Fruit fly (Drosophila melanogaster) whole organism, embryonic: ENCODE data around the gene CG11970.

Source experiments
- CG10366 ChIP-seq: fragments of 200-800 bp; sonication (Bioruptor generic); IDR thresholded peaks from 2 replicates; pipeline ENCODE4 v1.3.6; 2022; ENCODE audit warnings: missing biosample characterization, missing genetic modification characterization
- CG10654 ChIP-seq: fragments of 200-800 bp; sonication (Bioruptor generic); optimal IDR thresholded peaks from 2 replicates; lab custom pipeline; 2016; ENCODE audit warnings: missing biosample characterization, missing genetic modification characterization
- CG10979 ChIP-seq: fragments of 200-800 bp; sonication (Bioruptor generic); optimal IDR thresholded peaks from 2 replicates; lab custom pipeline; 2018; ENCODE audit warnings: missing biosample characterization, mild to moderate bottlenecking, missing genetic modification characterization, moderate library complexity
- CG11696 ChIP-seq: fragments of 200-800 bp; sonication (Bioruptor generic); IDR thresholded peaks from 2 replicates; pipeline ENCODE4 v1.3.6; 2022; ENCODE audit warnings: missing biosample characterization, missing genetic modification characterization
- CG12236 ChIP-seq: fragments of 200-800 bp; sonication (Bioruptor generic); optimal IDR thresholded peaks from 2 replicates; lab custom pipeline; 2016; ENCODE audit warnings: missing biosample characterization, missing genetic modification characterization
- CG13775 ChIP-seq: fragments of 200-800 bp; sonication (Bioruptor generic); optimal IDR thresholded peaks from 3 replicates; lab custom pipeline; 2017; ENCODE audit warnings: missing biosample characterization, mild to moderate bottlenecking, missing genetic modification characterization
- CG13894 ChIP-seq: fragments of 200-800 bp; sonication (Bioruptor generic); optimal IDR thresholded peaks from 3 replicates; lab custom pipeline; 2018; ENCODE audit warnings: missing biosample characterization, mild to moderate bottlenecking, missing genetic modification characterization, moderate library complexity
- CG14965 ChIP-seq: fragments of 200-800 bp; sonication (Bioruptor generic); optimal IDR thresholded peaks from 2 replicates; lab custom pipeline; 2016; ENCODE audit warnings: missing biosample characterization, missing genetic modification characterization, borderline replicate concordance
- CG15601 ChIP-seq: fragments of 200-800 bp; sonication (Bioruptor generic); optimal IDR thresholded peaks from 3 replicates; lab custom pipeline; 2019; ENCODE audit warnings: missing biosample characterization, mild to moderate bottlenecking, missing genetic modification characterization, moderate library complexity
- CG16813 ChIP-seq: fragments of 200-800 bp; sonication (Bioruptor generic); IDR thresholded peaks from 3 replicates; pipeline ENCODE4 v1.3.6; 2022; ENCODE audit warnings: missing biosample characterization, missing genetic modification characterization; ENCODE audit not compliant: partially characterized antibody
- CG17802 ChIP-seq: fragments of 200-800 bp; sonication (Bioruptor generic); optimal IDR thresholded peaks from 2 replicates; lab custom pipeline; 2018; ENCODE audit warnings: missing biosample characterization, mild to moderate bottlenecking, missing genetic modification characterization, moderate library complexity
- CG18476 ChIP-seq: fragments of 200-800 bp; sonication (Bioruptor generic); optimal IDR thresholded peaks from 2 replicates; lab custom pipeline; 2016; ENCODE audit warnings: missing biosample characterization, mild to moderate bottlenecking, missing genetic modification characterization
- CG32772 ChIP-seq: fragments of 200-800 bp; sonication (Bioruptor generic); IDR thresholded peaks from 2 replicates; pipeline ENCODE4 v1.3.6; 2022; ENCODE audit warnings: missing biosample characterization, missing genetic modification characterization
- CG33213 ChIP-seq: fragments of 200-800 bp; sonication (Bioruptor generic); optimal IDR thresholded peaks from 3 replicates; lab custom pipeline; 2016; ENCODE audit warnings: missing biosample characterization, missing genetic modification characterization
- CG3407 ChIP-seq: fragments of 200-800 bp; sonication (Bioruptor generic); optimal IDR thresholded peaks from 2 replicates; lab custom pipeline; 2018; ENCODE audit warnings: missing biosample characterization, mild to moderate bottlenecking, missing genetic modification characterization
- CG34224 ChIP-seq: fragments of 200-800 bp; sonication (Bioruptor generic); IDR thresholded peaks from 3 replicates; pipeline ENCODE4 v1.3.6; 2022; ENCODE audit warnings: missing biosample characterization, missing genetic modification characterization; ENCODE audit not compliant: partially characterized antibody
- CG3847 ChIP-seq: fragments of 200-800 bp; sonication (Bioruptor generic); IDR thresholded peaks from 2 replicates; pipeline ENCODE4 v1.3.6; 2022; ENCODE audit warnings: missing biosample characterization, missing genetic modification characterization
- CG4404 ChIP-seq: fragments of 200-800 bp; sonication (Bioruptor generic); IDR thresholded peaks from 2 replicates; pipeline ENCODE4 v1.3.6; 2022; ENCODE audit warnings: missing biosample characterization, missing genetic modification characterization
- CG4730 ChIP-seq: fragments of 200-800 bp; sonication (Bioruptor generic); IDR thresholded peaks from 2 replicates; pipeline ENCODE4 v1.3.6; 2022; ENCODE audit warnings: missing biosample characterization, missing genetic modification characterization
- CG6654 ChIP-seq: fragments of 200-800 bp; sonication (Bioruptor generic); optimal IDR thresholded peaks from 2 replicates; lab custom pipeline; 2017; ENCODE audit warnings: missing biosample characterization, mild to moderate bottlenecking, missing genetic modification characterization
- Chrac-16 ChIP-seq: fragments of 200-800 bp; sonication (Bioruptor generic); optimal IDR thresholded peaks from 3 replicates; lab custom pipeline; 2016; ENCODE audit warnings: missing biosample characterization, missing genetic modification characterization
- CkIIα-i1 ChIP-seq: fragments of 200-800 bp; sonication (Bioruptor generic); IDR thresholded peaks from 2 replicates; pipeline ENCODE4 v1.3.6; 2022; ENCODE audit warnings: missing biosample characterization, missing genetic modification characterization
- Dbx ChIP-seq: fragments of 200-800 bp; sonication (Bioruptor generic); IDR thresholded peaks from 3 replicates; pipeline ENCODE4 v1.3.6; 2022; ENCODE audit warnings: missing biosample characterization, missing genetic modification characterization
- Dref ChIP-seq: fragments of 200-800 bp; sonication (Bioruptor generic); IDR thresholded peaks from 2 replicates; pipeline ENCODE4 v1.3.6; 2022; ENCODE audit warnings: missing biosample characterization, missing genetic modification characterization
- Eip74EF ChIP-seq, 2 experiments: fragments of 200-800 bp in 1 of 2; fragments of >200 bp in 1 of 2; sonication (Bioruptor generic) in 1 of 2; optimal IDR thresholded peaks; 2 replicates each; lab custom pipeline; 2017 to 2019; ENCODE audit warnings: missing biosample characterization in 2 of 2, missing genetic modification characterization in 2 of 2, mild to moderate bottlenecking in 1 of 2, moderate library complexity in 1 of 2
- Hr39 ChIP-seq: fragments of >200 bp; optimal IDR thresholded peaks from 2 replicates; lab custom pipeline; 2017
- MTF-1 ChIP-seq: fragments of 200-800 bp; sonication (Bioruptor generic); optimal IDR thresholded peaks from 2 replicates; lab custom pipeline; 2018; ENCODE audit warnings: missing biosample characterization, mild to moderate bottlenecking, missing genetic modification characterization, borderline replicate concordance
- Meics ChIP-seq: fragments of 200-800 bp; sonication (Bioruptor generic); optimal IDR thresholded peaks from 2 replicates; lab custom pipeline; 2017; ENCODE audit warnings: missing biosample characterization, mild to moderate bottlenecking, missing genetic modification characterization
- NC2β ChIP-seq: fragments of 200-800 bp; sonication (Bioruptor generic); optimal IDR thresholded peaks from 2 replicates; lab custom pipeline; 2016; ENCODE audit warnings: missing biosample characterization, missing genetic modification characterization
- Nf-YB ChIP-seq: fragments of 200-800 bp; sonication (Bioruptor generic); optimal IDR thresholded peaks from 3 replicates; lab custom pipeline; 2019; ENCODE audit warnings: missing biosample characterization, mild to moderate bottlenecking, missing genetic modification characterization, moderate library complexity
- Rx ChIP-seq: fragments of 200-800 bp; sonication (Bioruptor generic); IDR thresholded peaks from 2 replicates; pipeline ENCODE4 v1.3.6; 2022; ENCODE audit warnings: missing biosample characterization, missing genetic modification characterization
- Sox100B ChIP-seq: fragments of 200-800 bp; sonication (Bioruptor generic); optimal IDR thresholded peaks from 3 replicates; lab custom pipeline; 2018; ENCODE audit warnings: missing biosample characterization, mild to moderate bottlenecking, missing genetic modification characterization
- Usf ChIP-seq: fragments of 200-800 bp; sonication (Bioruptor generic); optimal IDR thresholded peaks from 2 replicates; lab custom pipeline; 2017; ENCODE audit warnings: missing genotype, missing biosample characterization, missing genetic modification characterization
- YL-1 ChIP-seq: fragments of 200-800 bp; sonication (Bioruptor generic); optimal IDR thresholded peaks from 3 replicates; lab custom pipeline; 2017; ENCODE audit warnings: missing biosample characterization, mild to moderate bottlenecking, missing genetic modification characterization
- ab ChIP-seq: fragments of 200-800 bp; sonication (Bioruptor generic); optimal IDR thresholded peaks from 2 replicates; lab custom pipeline; 2016; ENCODE audit warnings: missing biosample characterization, missing genetic modification characterization
- ato ChIP-seq: fragments of 200-800 bp; sonication (Bioruptor generic); IDR thresholded peaks from 2 replicates; pipeline ENCODE4 v1.3.6; 2022; ENCODE audit warnings: missing biosample characterization, missing genetic modification characterization; ENCODE audit not compliant: partially characterized antibody
- bbx ChIP-seq: fragments of 200-800 bp; sonication (Bioruptor generic); IDR thresholded peaks from 2 replicates; pipeline ENCODE4 v1.3.6; 2022; ENCODE audit warnings: missing biosample characterization, missing genetic modification characterization; ENCODE audit not compliant: partially characterized antibody
- br ChIP-seq: fragments of >200 bp; optimal IDR thresholded peaks from 2 replicates; lab custom pipeline; 2017
- emc ChIP-seq: fragments of 200-800 bp; sonication (Bioruptor generic); optimal IDR thresholded peaks from 2 replicates; lab custom pipeline; 2016; ENCODE audit warnings: missing biosample characterization, missing genetic modification characterization
- fd102C ChIP-seq: fragments of 200-800 bp; sonication (Bioruptor generic); optimal IDR thresholded peaks from 2 replicates; lab custom pipeline; 2018; ENCODE audit warnings: missing biosample characterization, mild to moderate bottlenecking, missing genetic modification characterization, moderate library complexity
- ken ChIP-seq: fragments of 200-800 bp; sonication (Bioruptor generic); IDR thresholded peaks from 3 replicates; pipeline ENCODE4 v1.3.6; 2022; ENCODE audit warnings: missing biosample characterization, missing genetic modification characterization
- luna ChIP-seq: fragments of 200-800 bp; sonication (Bioruptor generic); optimal IDR thresholded peaks from 2 replicates; lab custom pipeline; 2016; ENCODE audit warnings: missing biosample characterization, missing genetic modification characterization
- mirr ChIP-seq: fragments of 200-800 bp; sonication (Bioruptor generic); optimal IDR thresholded peaks from 3 replicates; lab custom pipeline; 2018; ENCODE audit warnings: missing biosample characterization, mild to moderate bottlenecking, missing genetic modification characterization
- sd ChIP-seq: fragments of 200-800 bp; sonication (Bioruptor generic); optimal IDR thresholded peaks from 3 replicates; lab custom pipeline; 2018; ENCODE audit warnings: missing biosample characterization, mild to moderate bottlenecking, missing genetic modification characterization, moderate library complexity
- seq ChIP-seq: fragments of 200-800 bp; sonication (Bioruptor generic); IDR thresholded peaks from 2 replicates; pipeline ENCODE4 v1.3.6; 2022; ENCODE audit warnings: missing biosample characterization, missing genetic modification characterization
- shn ChIP-seq: fragments of 200-800 bp; sonication (Bioruptor generic); optimal IDR thresholded peaks from 3 replicates; lab custom pipeline; 2016; ENCODE audit warnings: missing biosample characterization, missing genetic modification characterization
- sna ChIP-seq: fragments of 200-800 bp; sonication (Bioruptor generic); IDR thresholded peaks from 2 replicates; pipeline ENCODE4 v1.3.6; 2022; ENCODE audit warnings: missing biosample characterization, missing genetic modification characterization; ENCODE audit not compliant: partially characterized antibody
- so ChIP-seq: fragments of 200-800 bp; sonication (Bioruptor generic); IDR thresholded peaks from 3 replicates; pipeline ENCODE4 v1.3.6; 2022; ENCODE audit warnings: missing biosample characterization, missing genetic modification characterization
- sug ChIP-seq: fragments of 200-800 bp; optimal IDR thresholded peaks from 2 replicates; lab custom pipeline; 2019; ENCODE audit warnings: missing biosample characterization, mild to moderate bottlenecking, missing genetic modification characterization, moderate library complexity
- wor ChIP-seq: fragments of 200-800 bp; sonication (Bioruptor generic); IDR thresholded peaks from 2 replicates; pipeline ENCODE4 v1.3.6; 2022; ENCODE audit warnings: missing biosample characterization, missing genetic modification characterization
- zen ChIP-seq: fragments of 200-800 bp; sonication (Bioruptor generic); optimal IDR thresholded peaks from 3 replicates; lab custom pipeline; 2018; ENCODE audit warnings: missing biosample characterization, mild to moderate bottlenecking, missing genetic modification characterization, moderate library complexity

The CG11970 gene

dm6 chr3R:9038652-9039051 is 54.1 kb downstream of the CG11970 start, which contains the start of gene hyx (continued):
- TF ChIP-seq fd102C (GFP tag; lab: Kevin White, UChicago), result peak; percentile 7
- TF ChIP-seq CG4730 (GFP tag; lab: Robert Waterston, UW), result no peak
- no peak for TF ChIP-seq CG3407 (GFP tag; lab: Kevin White, UChicago)
- TF ChIP-seq ato (GFP tag; lab: Robert Waterston, UW), result peak; percentile 58; the same call in 1 of the 2 replicates
- no peak for TF ChIP-seq Eip74EF (GFP tag; optimal IDR thresholded peaks at IDR 0.05; lab: Kevin White, UChicago)
- TF ChIP-seq mirr (GFP tag; lab: Kevin White, UChicago), result peak; percentile 16
- TF ChIP-seq sd (tag; lab: Kevin White, UChicago), result peak; percentile 86
- no peak for TF ChIP-seq zen (tag; lab: Kevin White, UChicago)
- TF ChIP-seq Dbx, result peak; percentile 75
- TF ChIP-seq CG12236 (GFP tag; lab: Kevin White, UChicago), result no peak
- TF ChIP-seq br (lab: Kevin White, UChicago), result no peak
- TF ChIP-seq so (GFP tag; lab: Robert Waterston, UW), result no peak
- no peak for TF ChIP-seq wor (GFP tag; lab: Robert Waterston, UW)
- no peak for TF ChIP-seq YL-1 (GFP tag; lab: Kevin White, UChicago)
- no peak for TF ChIP-seq Hr39 (lab: Kevin White, UChicago)
- no peak for TF ChIP-seq ab (GFP tag; lab: Kevin White, UChicago)
- peak; percentile 72; the same call in 2 of the 3 replicates for TF ChIP-seq CG16813 (GFP tag; lab: Robert Waterston, UW)
- peak; percentile 17 for TF ChIP-seq NC2β (GFP tag; lab: Kevin White, UChicago)
- peak; percentile 85 for TF ChIP-seq sna (GFP tag; lab: Robert Waterston, UW)
- no peak for TF ChIP-seq Nf-YB (GFP tag; lab: Kevin White, UChicago)
- no peak for TF ChIP-seq CG4404 (GFP tag; lab: Robert Waterston, UW)
- no peak for TF ChIP-seq Usf (GFP tag; lab: Kevin White, UChicago)
- no peak for TF ChIP-seq CG11696 (GFP tag; lab: Robert Waterston, UW)
- TF ChIP-seq CkIIα-i1 (GFP tag; lab: Robert Waterston, UW), result no peak
- TF ChIP-seq CG34224 (GFP tag; lab: Robert Waterston, UW), result peak; percentile 86
- TF ChIP-seq CG10366 (GFP tag; lab: Robert Waterston, UW), result peak; percentile 31; the same call in 1 of the 2 replicates
- TF ChIP-seq Sox100B (GFP tag; lab: Kevin White, UChicago), result no peak
- TF ChIP-seq CG15601 (tag; lab: Kevin White, UChicago), result peak; percentile 24
- TF ChIP-seq Dref, result peak; percentile 42
- TF ChIP-seq CG10979 (tag; lab: Kevin White, UChicago), result peak; percentile 26
- TF ChIP-seq sug (tag; lab: Kevin White, UChicago), result peak; percentile 61
- no peak for TF ChIP-seq MTF-1 (GFP tag; lab: Kevin White, UChicago)
- TF ChIP-seq CG18476, result no peak
- TF ChIP-seq shn (GFP tag; lab: Kevin White, UChicago), result peak; percentile 20
- no peak for TF ChIP-seq Rx (GFP tag; lab: Robert Waterston, UW)
- TF ChIP-seq CG13775 (GFP tag; lab: Kevin White, UChicago), result peak; percentile 34
- peak; percentile 86 for TF ChIP-seq bbx (GFP tag; lab: Robert Waterston, UW)
- TF ChIP-seq ken, result 0 out of 3 replicates have a peak, but pooled peaks have one; percentile 24
- peak; percentile 25; the same call in 1 of the 2 replicates for TF ChIP-seq CG3847
- TF ChIP-seq CG6654 (GFP tag; lab: Kevin White, UChicago), result no peak
- peak; percentile 1 for TF ChIP-seq CG33213 (GFP tag; lab: Kevin White, UChicago)
- peak; percentile 59 for TF ChIP-seq CG13894 (tag; lab: Kevin White, UChicago)
- no peak for TF ChIP-seq CG17802 (tag; lab: Kevin White, UChicago)
- peak; percentile 39 for TF ChIP-seq Chrac-16 (GFP tag; lab: Kevin White, UChicago)
- no peak for TF ChIP-seq luna (GFP tag; lab: Kevin White, UChicago)
- TF ChIP-seq seq (GFP tag; lab: Robert Waterston, UW), result no peak
- no peak for TF ChIP-seq emc (GFP tag; lab: Kevin White, UChicago)
- TF ChIP-seq CG14965 (GFP tag; lab: Kevin White, UChicago), result no peak
- no peak for TF ChIP-seq CG32772 (GFP tag; lab: Robert Waterston, UW)
- TF ChIP-seq Meics (GFP tag; lab: Kevin White, UChicago), result peak; percentile 36
- no peak for TF ChIP-seq CG10654 (GFP tag; lab: Kevin White, UChicago)
